Worm (Caenorhabditis elegans) whole organism, L2 larva: Measurements from ENCODE around the gene F58B4.5.

ENCODE experiments used
- C34F6.9 ChIP-seq: fragments of 150-350 bp; optimal IDR thresholded peaks from 2 replicates; lab custom pipeline; 2014; ENCODE audit warnings: missing biosample characterization, missing genetic modification characterization
- F13H6.1 ChIP-seq: sonication (generic microtip); optimal IDR thresholded peaks from 2 replicates; lab custom pipeline; 2016; ENCODE audit warnings: missing genetic modification characterization, missing compliant biosample characterization
- R02D3.7 ChIP-seq: fragments of 150-350 bp; optimal IDR thresholded peaks from 2 replicates; lab custom pipeline; 2014; ENCODE audit warnings: missing biosample characterization, missing genetic modification characterization
- Y55F3AM.14 ChIP-seq: fragments of 200-800 bp; sonication (Bioruptor generic); optimal IDR thresholded peaks from 2 replicates; lab custom pipeline; 2018; ENCODE audit warnings: mild to moderate bottlenecking, missing genetic modification characterization, missing compliant biosample characterization
- ZK546.5 ChIP-seq: sonication (generic microtip); optimal IDR thresholded peaks from 2 replicates; lab custom pipeline; 2017; ENCODE audit warnings: missing biosample characterization, missing genetic modification characterization
- alr-1 ChIP-seq: fragments of 150-350 bp; optimal IDR thresholded peaks from 2 replicates; lab custom pipeline; 2014; ENCODE audit warnings: missing biosample characterization, missing genetic modification characterization
- aly-2 ChIP-seq: fragments of 150-350 bp; optimal IDR thresholded peaks from 2 replicates; lab custom pipeline; 2014; ENCODE audit warnings: missing biosample characterization, missing genetic modification characterization
- ama-1 ChIP-seq: fragments of 150-350 bp; optimal IDR thresholded peaks from 2 replicates; lab custom pipeline; 2018; ENCODE audit warnings: inconsistent platforms
- blmp-1 ChIP-seq: sonication (generic microtip); optimal IDR thresholded peaks from 2 replicates; lab custom pipeline; 2017; ENCODE audit warnings: missing genetic modification characterization, mild to moderate bottlenecking, missing compliant biosample characterization, antibody characterized with exemption, moderate library complexity; ENCODE audit not compliant: insufficient read depth
- ceh-16 ChIP-seq: fragments of 150-350 bp; optimal IDR thresholded peaks from 2 replicates; lab custom pipeline; 2014; ENCODE audit warnings: missing biosample characterization, missing genetic modification characterization
- ceh-82 ChIP-seq: fragments of 150-350 bp; optimal IDR thresholded peaks from 2 replicates; lab custom pipeline; 2014; ENCODE audit warnings: missing biosample characterization, missing genetic modification characterization
- crh-2 ChIP-seq: sonication (generic microtip); optimal IDR thresholded peaks from 2 replicates; lab custom pipeline; 2017; ENCODE audit warnings: missing biosample characterization, missing genetic modification characterization
- dmd-4 ChIP-seq: sonication (generic microtip); optimal IDR thresholded peaks from 2 replicates; lab custom pipeline; 2017; ENCODE audit warnings: missing biosample characterization, missing genetic modification characterization
- egl-27 ChIP-seq: sonication (generic microtip); optimal IDR thresholded peaks from 3 replicates; lab custom pipeline; 2017; ENCODE audit warnings: missing biosample characterization, missing genetic modification reagents, missing genetic modification characterization
- elt-1 ChIP-seq: fragments of 150-350 bp; optimal IDR thresholded peaks from 2 replicates; lab custom pipeline; 2014; ENCODE audit warnings: missing biosample characterization, missing genetic modification characterization
- elt-3 ChIP-seq: sonication (generic microtip); optimal IDR thresholded peaks from 2 replicates; lab custom pipeline; 2017; ENCODE audit warnings: missing biosample characterization, missing genetic modification characterization
- fos-1 ChIP-seq: fragments of 150-350 bp; optimal IDR thresholded peaks from 2 replicates; lab custom pipeline; 2014; ENCODE audit warnings: missing biosample characterization, missing genetic modification characterization
- gmeb-1 ChIP-seq: fragments of 150-350 bp; optimal IDR thresholded peaks from 2 replicates; lab custom pipeline; 2014; ENCODE audit warnings: missing biosample characterization, missing genetic modification characterization
- lin-11 ChIP-seq: fragments of 150-350 bp; sonication (generic microtip); optimal IDR thresholded peaks from 2 replicates; lab custom pipeline; 2014; ENCODE audit warnings: missing biosample characterization, missing genetic modification characterization, inconsistent platforms, mixed read lengths
- lin-13 ChIP-seq: fragments of 150-350 bp; optimal IDR thresholded peaks from 2 replicates; lab custom pipeline; 2014; ENCODE audit warnings: missing biosample characterization, missing genetic modification reagents, missing genetic modification characterization
- lin-39 ChIP-seq: fragments of 150-350 bp; optimal IDR thresholded peaks from 2 replicates; lab custom pipeline; 2014; ENCODE audit warnings: missing biosample characterization, missing genetic modification reagents, missing genetic modification characterization
- lsy-2 ChIP-seq, 2 experiments: fragments of 150-350 bp in 1 of 2; sonication (generic microtip) in 1 of 2; optimal IDR thresholded peaks; 2 replicates each; lab custom pipeline; 2014 to 2017; ENCODE audit warnings: missing biosample characterization in 2 of 2, missing genetic modification characterization in 2 of 2
- mab-5 ChIP-seq: fragments of 150-350 bp; optimal IDR thresholded peaks from 2 replicates; lab custom pipeline; 2014; ENCODE audit warnings: missing biosample characterization, missing genetic modification characterization
- mbf-1 ChIP-seq: sonication (generic microtip); optimal IDR thresholded peaks from 2 replicates; lab custom pipeline; 2017; ENCODE audit warnings: missing biosample characterization, missing genetic modification characterization
- mdl-1 ChIP-seq, 2 experiments: fragments of 150-350 bp in 1 of 2; sonication (generic microtip) in 1 of 2; optimal IDR thresholded peaks; 2 replicates each; lab custom pipeline; 2017; ENCODE audit warnings: missing biosample characterization in 2 of 2, missing genetic modification characterization in 2 of 2
- nhr-10 ChIP-seq: sonication (generic microtip); optimal IDR thresholded peaks from 2 replicates; lab custom pipeline; 2017; ENCODE audit warnings: missing biosample characterization, missing genetic modification characterization
- nhr-11 ChIP-seq: fragments of 150-350 bp; optimal IDR thresholded peaks from 2 replicates; lab custom pipeline; 2014; ENCODE audit warnings: missing biosample characterization, missing genetic modification characterization
- nhr-12 ChIP-seq: fragments of 150-350 bp; optimal IDR thresholded peaks from 2 replicates; lab custom pipeline; 2014; ENCODE audit warnings: missing biosample characterization, missing genetic modification characterization
- nhr-129 ChIP-seq: fragments of 150-350 bp; optimal IDR thresholded peaks from 2 replicates; lab custom pipeline; 2014; ENCODE audit warnings: missing biosample characterization, missing genetic modification characterization
- nhr-21 ChIP-seq: fragments of 150-350 bp; optimal IDR thresholded peaks from 2 replicates; lab custom pipeline; 2014; ENCODE audit warnings: missing biosample characterization, missing genetic modification characterization
- nhr-23 ChIP-seq: fragments of 150-350 bp; optimal IDR thresholded peaks from 2 replicates; lab custom pipeline; 2014; ENCODE audit warnings: missing biosample characterization, missing genetic modification reagents, missing genetic modification characterization
- nhr-237 ChIP-seq: fragments of 150-350 bp; optimal IDR thresholded peaks from 2 replicates; lab custom pipeline; 2014; ENCODE audit warnings: missing biosample characterization, missing genetic modification characterization
- nhr-25 ChIP-seq: fragments of 150-350 bp; sonication (generic microtip); optimal IDR thresholded peaks from 3 replicates; lab custom pipeline; 2014; ENCODE audit warnings: missing biosample characterization, missing genetic modification characterization
- nhr-6 ChIP-seq: fragments of 150-350 bp; optimal IDR thresholded peaks from 2 replicates; lab custom pipeline; 2014; ENCODE audit warnings: missing biosample characterization, missing genetic modification characterization
- nhr-77 ChIP-seq: fragments of 150-350 bp; optimal IDR thresholded peaks from 2 replicates; lab custom pipeline; 2014; ENCODE audit warnings: missing biosample characterization, missing genetic modification characterization
- peb-1 ChIP-seq: fragments of 150-350 bp; optimal IDR thresholded peaks from 2 replicates; lab custom pipeline; 2014; ENCODE audit warnings: missing biosample characterization, missing genetic modification characterization
- sem-4 ChIP-seq: fragments of 150-350 bp; optimal IDR thresholded peaks from 2 replicates; lab custom pipeline; 2014; ENCODE audit warnings: missing biosample characterization, missing genetic modification reagents, missing genetic modification characterization
- skn-1 ChIP-seq: sonication (generic microtip); optimal IDR thresholded peaks from 2 replicates; lab custom pipeline; 2017; ENCODE audit warnings: missing biosample characterization, missing genetic modification characterization
- sma-3 ChIP-seq: sonication (generic microtip); optimal IDR thresholded peaks from 2 replicates; lab custom pipeline; 2016; ENCODE audit warnings: missing genetic modification reagents, missing genetic modification characterization, missing compliant biosample characterization
- sma-9 ChIP-seq, 2 experiments: fragments of 150-350 bp in 1 of 2; sonication (generic microtip) in 1 of 2; optimal IDR thresholded peaks; 2 replicates each; lab custom pipeline; 2014 to 2016; ENCODE audit warnings: missing genetic modification characterization in 2 of 2, mild to moderate bottlenecking in 1 of 2, missing biosample characterization in 1 of 2, missing compliant biosample characterization in 1 of 2, missing genetic modification reagents in 1 of 2, moderate library complexity in 1 of 2
- snpc-4 ChIP-seq: fragments of 150-350 bp; optimal IDR thresholded peaks from 2 replicates; lab custom pipeline; 2014; ENCODE audit warnings: missing biosample characterization, missing genetic modification characterization
- unc-39 ChIP-seq: fragments of 150-350 bp; optimal IDR thresholded peaks from 2 replicates; lab custom pipeline; 2014; ENCODE audit warnings: missing biosample characterization, missing genetic modification characterization
- unc-55 ChIP-seq: fragments of 150-350 bp; sonication (generic microtip); optimal IDR thresholded peaks from 3 replicates; lab custom pipeline; 2014; ENCODE audit warnings: missing biosample characterization, missing genetic modification reagents, missing genetic modification characterization
- unc-62 ChIP-seq: fragments of 150-350 bp; optimal IDR thresholded peaks from 2 replicates; lab custom pipeline; 2014; ENCODE audit warnings: missing biosample characterization, missing genetic modification reagents, missing genetic modification characterization
- zag-1 ChIP-seq: fragments of 150-350 bp; optimal IDR thresholded peaks from 2 replicates; lab custom pipeline; 2014; ENCODE audit warnings: missing biosample characterization, missing genetic modification characterization
- ztf-1 ChIP-seq: fragments of 200-800 bp; sonication (Bioruptor generic); conservative IDR thresholded peaks from 2 replicates; pipeline ENCODE4 v1.3.6; 2022; ENCODE audit warnings: missing genetic modification characterization, missing compliant biosample characterization
- ztf-11 ChIP-seq: sonication (generic microtip); optimal IDR thresholded peaks from 2 replicates; lab custom pipeline; 2017; ENCODE audit warnings: missing biosample characterization, missing genetic modification characterization
- ztf-4 ChIP-seq: fragments of 150-350 bp; optimal IDR thresholded peaks from 2 replicates; lab custom pipeline; 2014; ENCODE audit warnings: missing biosample characterization, missing genetic modification characterization

Gene F58B4.5

DNA sequence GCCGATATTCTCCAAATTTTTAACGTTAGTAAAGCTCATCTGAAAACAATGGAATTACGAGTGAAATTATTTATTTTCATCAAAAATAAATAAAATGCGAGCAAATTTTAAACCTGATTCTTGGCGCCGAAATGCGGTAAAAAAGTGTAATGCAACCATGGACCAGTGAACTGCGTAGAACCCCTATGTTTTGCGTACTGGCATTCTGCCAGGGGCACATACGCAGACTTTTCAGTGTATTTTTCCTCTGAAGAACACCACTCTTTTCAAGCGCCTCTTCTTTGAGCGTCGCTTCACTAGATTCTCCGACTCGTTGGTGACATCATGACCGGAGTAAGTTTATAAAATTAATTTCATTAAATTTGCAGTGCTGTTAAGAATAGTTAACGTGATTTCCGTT, 33.0 kb downstream of the F58B4.5 start, which contains the start of the genes ctf-4 and eef-1G:
Gene ctf-4, minus strand, starts transcription at position 39 of the 400 bp plus-strand sequence.
Gene eef-1G, plus strand, starts transcription at position 219 of the 400 bp plus-strand sequence.
- TF ChIP-seq ZK546.5 (tag; lab: Kevin White, UChicago) (peak; percentile 71), lin-39 (peak; percentile 36), nhr-25 (tag; lab: Kevin White, UChicago) (peak; percentile 98), elt-3 (no peak), crh-2 (tag; lab: Kevin White, UChicago) (peak; percentile 98), mdl-1 (tag; optimal IDR thresholded peaks at IDR 0.05; lab: Kevin White, UChicago) (peak in 1 of 2 experiments; percentile 60), unc-62 (GFP tag; lab: Kevin White, UChicago) (peak; percentile 12), sma-3 (GFP tag; lab: Kevin White, UChicago) (peak; percentile 97), skn-1 (peak; percentile 86), lin-13 (GFP tag; lab: Kevin White, UChicago) (peak; percentile 96), nhr-10 (tag; lab: Kevin White, UChicago) (peak; percentile 61), unc-39 (tag; lab: Kevin White, UChicago) (no peak), blmp-1 (tag; lab: Kevin White, UChicago) (peak; percentile 71), nhr-23 (tag; lab: Kevin White, UChicago) (no peak), zag-1 (peak; percentile 87), nhr-21 (peak; percentile 98), nhr-6 (tag; lab: Kevin White, UChicago) (peak; percentile 95), sma-9 (GFP tag; optimal IDR thresholded peaks at IDR 0.05; lab: Kevin White, UChicago) (peak; percentile 99), sma-9 (tag; optimal IDR thresholded peaks at IDR 0.05; lab: Kevin White, UChicago) (no peak), F13H6.1 (tag; lab: Kevin White, UChicago) (peak; percentile 96), snpc-4 (tag; lab: Kevin White, UChicago) (peak; percentile 88), ztf-11 (no peak), lin-11 (tag; lab: Kevin White, UChicago) (peak; percentile 94), ceh-16 (tag; lab: Kevin White, UChicago) (peak; percentile 31), mbf-1 (tag; lab: Kevin White, UChicago) (no peak), gmeb-1 (tag; lab: Kevin White, UChicago) (peak; percentile 97), ztf-4 (tag; lab: Kevin White, UChicago) (peak; percentile 93), nhr-237 (tag; lab: Kevin White, UChicago) (no peak), peb-1 (tag; lab: Kevin White, UChicago) (no peak), C34F6.9 (tag; lab: Kevin White, UChicago) (peak; percentile 99), sem-4 (tag; lab: Kevin White, UChicago) (peak; percentile 97), nhr-129 (peak; percentile 99), mab-5 (peak; percentile 85), dmd-4 (tag; lab: Kevin White, UChicago) (no peak), R02D3.7 (tag; lab: Kevin White, UChicago) (peak; percentile 58), lsy-2 (tag; optimal IDR thresholded peaks at IDR 0.05; lab: Kevin White, UChicago) (peak; percentile 83 to 96), unc-55 (GFP tag; lab: Kevin White, UChicago) (peak; percentile 99), ceh-82 (tag; lab: Kevin White, UChicago) (peak; percentile 75), alr-1 (tag; lab: Kevin White, UChicago) (no peak), fos-1 (peak; percentile 99), aly-2 (no peak), ama-1 (lab: Kevin White, UChicago) (peak; percentile 51), Y55F3AM.14 (GFP tag; lab: Kevin White, UChicago) (peak; percentile 76), nhr-12 (tag; lab: Kevin White, UChicago) (no peak), egl-27 (tag; lab: Kevin White, UChicago) (peak; percentile 82), ztf-1 (no peak), nhr-11 (no peak), elt-1 (tag; lab: Kevin White, UChicago) (no peak), nhr-77 (tag; lab: Kevin White, UChicago) (peak; percentile 57)
- TF ChIP-seq, all 48 proteins: peak for 34
